Fruit fly (Drosophila melanogaster) Kc167 (cell line): ENCODE measurements around the gene Esyt2.

Experiments
- Myc ChIP-seq: fragments of >200 bp; optimal IDR thresholded peaks from 2 replicates; lab custom pipeline; 2017; ENCODE audit warnings: missing external identifiers
- Sin3A ChIP-seq: fragments of >200 bp; optimal IDR thresholded peaks from 2 replicates; lab custom pipeline; 2018; ENCODE audit warnings: missing external identifiers
- h ChIP-seq: fragments of >200 bp; optimal IDR thresholded peaks from 3 replicates; lab custom pipeline; 2018; ENCODE audit warnings: missing external identifiers
- insv ChIP-seq: fragments of >200 bp; optimal IDR thresholded peaks from 3 replicates; lab custom pipeline; 2018; ENCODE audit warnings: missing external identifiers
- psq ChIP-seq: fragments of >200 bp; optimal IDR thresholded peaks from 2 replicates; lab custom pipeline; 2017; ENCODE audit warnings: missing external identifiers
- ttk ChIP-seq: sonication (Bioruptor generic); optimal IDR thresholded peaks from 2 replicates; lab custom pipeline; 2017; ENCODE audit warnings: missing external identifiers

The Esyt2 gene

dm6 chr3R:24543033-24543675, 1.4 kb upstream of the Esyt2 start:
- TF ChIP-seq psq (no peak), Sin3A (lab: Kevin White, UChicago) (no peak), insv (lab: Kevin White, UChicago) (no peak), h (lab: Kevin White, UChicago) (no peak), ttk (lab: Kevin White, UChicago) (no peak), Myc (no peak)

- TF ChIP-seq psq (no peak), Sin3A (lab: Kevin White, UChicago) (no peak), Myc (no peak), insv (lab: Kevin White, UChicago) (no peak), ttk (lab: Kevin White, UChicago) (no peak), h (lab: Kevin White, UChicago) (no peak)
Measured at dm6 chr3R:24543676-24544277, 742 bp upstream of the Esyt2 start, which contains the start of gene Cftr. TSS of gene Cftr (minus strand) at chr3R:24543914.

DNA sequence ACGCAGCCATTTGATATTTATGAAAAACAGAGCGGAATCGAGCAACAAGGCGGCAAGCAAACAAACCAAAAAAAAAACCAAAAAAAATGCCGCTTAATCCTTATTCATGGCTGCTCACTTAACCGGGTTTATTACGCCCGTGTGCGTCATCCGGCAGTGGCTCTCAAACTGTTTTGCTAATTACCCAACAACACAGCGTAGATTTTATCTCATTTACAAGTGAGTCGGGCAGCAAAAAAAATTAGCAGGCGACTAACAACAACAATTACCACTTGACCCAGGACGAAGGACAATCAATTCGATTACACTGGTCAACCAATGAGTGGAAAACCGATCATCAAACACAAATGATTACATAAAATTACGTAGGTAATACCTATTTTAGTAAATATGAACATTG, 3.7 kb downstream of the Esyt2 start:
- TF ChIP-seq insv (lab: Kevin White, UChicago) (no peak), h (lab: Kevin White, UChicago) (no peak), Myc (no peak), Sin3A (lab: Kevin White, UChicago) (no peak)

DNA sequence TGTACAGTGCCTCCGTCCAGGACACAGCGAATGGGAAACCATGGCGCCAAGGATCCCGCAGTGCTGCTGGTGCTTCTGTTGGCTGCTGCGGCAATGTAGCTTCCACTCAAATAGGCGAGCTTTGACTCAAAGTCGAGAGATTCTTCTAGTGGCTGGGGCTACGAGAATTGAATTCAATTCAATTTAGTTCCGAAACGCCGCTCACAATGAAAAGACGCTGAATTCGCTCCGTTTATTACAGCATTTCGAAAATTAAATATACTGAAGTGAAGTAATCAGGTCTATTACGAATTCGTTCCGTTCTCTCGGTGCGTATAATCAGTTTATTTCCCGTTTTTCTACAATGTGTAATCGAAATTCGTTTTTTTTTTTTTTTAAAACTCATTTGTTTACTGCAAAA, 4.3 kb downstream of the Esyt2 start:
- TF ChIP-seq Myc (no peak), h (lab: Kevin White, UChicago) (no peak), psq (no peak), insv (lab: Kevin White, UChicago) (no peak), Sin3A (lab: Kevin White, UChicago) (no peak), ttk (lab: Kevin White, UChicago) (no peak)

DNA sequence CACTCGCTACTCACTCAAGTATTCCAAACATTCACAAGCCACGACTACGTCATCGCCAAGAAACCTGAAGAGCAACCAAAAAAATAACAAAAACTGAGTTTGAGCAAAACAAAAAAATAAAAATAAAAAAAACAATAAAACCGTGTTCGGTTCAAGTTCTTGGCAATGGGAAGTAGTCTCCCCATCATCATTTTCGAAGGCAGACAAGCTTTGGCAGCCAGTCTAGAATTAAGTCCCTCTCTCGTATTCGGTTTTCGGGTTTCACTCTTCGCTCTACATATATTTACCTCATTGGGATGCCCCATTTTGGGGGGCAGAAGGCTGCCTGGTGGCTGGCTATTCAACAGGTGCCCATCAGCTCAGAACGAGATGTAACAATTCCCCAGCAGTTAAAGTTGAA, 5.3 kb downstream of the Esyt2 start:
- no peak for TF ChIP-seq ttk (lab: Kevin White, UChicago)
- no peak for TF ChIP-seq Sin3A (lab: Kevin White, UChicago)
- no peak for TF ChIP-seq insv (lab: Kevin White, UChicago)
- TF ChIP-seq psq, result no peak
- no peak for TF ChIP-seq h (lab: Kevin White, UChicago)
- TF ChIP-seq Myc, result no peak

DNA sequence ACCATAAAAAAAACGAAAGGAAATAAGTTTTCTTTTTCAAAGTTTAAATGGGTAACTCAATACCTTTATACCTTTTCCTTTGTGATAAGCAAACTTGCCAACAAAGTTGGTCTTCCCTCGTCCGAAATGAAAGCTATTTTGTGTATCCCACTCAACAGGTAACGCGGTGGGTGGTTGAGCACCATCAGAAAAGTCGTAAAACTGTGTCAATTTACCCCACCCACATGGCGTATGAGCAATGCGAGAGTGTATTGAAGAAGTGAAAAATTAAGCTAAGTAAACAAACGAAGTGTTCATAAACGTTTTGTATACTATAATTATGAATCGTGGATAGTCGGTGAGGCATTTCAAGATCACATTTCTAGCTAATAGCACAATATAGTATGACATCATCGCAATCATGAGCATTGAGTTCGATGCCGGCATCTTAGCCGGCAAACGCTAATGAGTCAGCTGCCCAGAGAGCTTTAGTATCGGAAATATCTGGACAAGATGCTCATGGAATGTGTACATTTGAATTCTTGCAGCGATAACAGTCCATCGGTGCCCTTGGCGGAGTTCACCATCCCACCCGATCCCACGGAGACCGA, 6.4 kb downstream of the Esyt2 start:
- TF ChIP-seq Myc (no peak), psq (no peak), ttk (lab: Kevin White, UChicago) (no peak), Sin3A (lab: Kevin White, UChicago) (no peak), insv (lab: Kevin White, UChicago) (no peak), h (lab: Kevin White, UChicago) (no peak)

DNA sequence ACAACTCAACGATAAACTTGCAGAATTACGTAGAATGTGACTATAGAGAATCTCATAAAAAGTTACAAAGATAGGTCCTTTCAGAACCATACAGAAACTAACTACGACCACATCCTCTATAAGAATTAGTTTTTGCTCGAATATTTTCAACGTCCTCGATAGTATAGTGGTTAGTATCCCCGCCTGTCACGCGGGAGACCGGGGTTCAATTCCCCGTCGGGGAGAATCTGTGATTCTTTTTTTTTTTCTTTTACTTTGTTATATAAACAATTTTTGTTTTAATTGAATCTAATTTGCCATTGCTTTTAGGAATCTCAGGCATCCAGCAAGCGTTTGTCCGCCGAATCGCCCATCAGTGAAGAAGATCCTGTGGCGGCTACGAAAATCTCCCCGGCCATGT, 10.6 kb downstream of the Esyt2 start:
- TF ChIP-seq ttk (lab: Kevin White, UChicago) (no peak), psq (no peak), Myc (no peak), h (lab: Kevin White, UChicago) (no peak), insv (lab: Kevin White, UChicago) (no peak), Sin3A (lab: Kevin White, UChicago) (no peak)

- TF ChIP-seq Sin3A (lab: Kevin White, UChicago), result no peak
- no peak for TF ChIP-seq psq
- TF ChIP-seq Myc, result no peak
- no peak for TF ChIP-seq ttk (lab: Kevin White, UChicago)
- TF ChIP-seq h (lab: Kevin White, UChicago), result no peak
- no peak for TF ChIP-seq insv (lab: Kevin White, UChicago)
Measured at dm6 chr3R:24555932-24556331, 11.4 kb downstream of the Esyt2 start.

dm6 chr3R:24556554-24556953, 12.0 kb downstream of the Esyt2 start:
- no peak for TF ChIP-seq psq
- TF ChIP-seq Sin3A (lab: Kevin White, UChicago), result no peak
- TF ChIP-seq ttk (lab: Kevin White, UChicago), result no peak
- no peak for TF ChIP-seq insv (lab: Kevin White, UChicago)
- no peak for TF ChIP-seq Myc
- TF ChIP-seq h (lab: Kevin White, UChicago), result no peak

DNA sequence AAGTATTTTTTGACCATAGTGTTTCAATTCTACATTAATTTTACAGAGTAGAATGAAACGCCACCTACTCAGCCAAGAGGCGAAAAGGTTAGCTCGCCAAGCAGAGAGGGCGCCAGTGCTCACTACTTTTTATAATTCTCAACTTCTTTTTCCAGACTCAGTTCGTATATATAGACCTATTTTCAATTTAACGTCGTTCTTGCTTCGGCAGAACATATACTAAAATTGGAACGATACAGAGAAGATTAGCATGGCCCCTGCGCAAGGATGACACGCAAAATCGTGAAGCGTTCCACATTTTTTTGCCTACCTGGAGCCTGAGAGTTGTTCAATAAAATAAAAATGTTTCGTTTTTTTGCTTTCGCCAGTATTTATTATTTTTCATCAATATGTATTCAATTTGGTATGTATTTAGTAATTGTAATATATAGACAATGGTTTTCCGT, 12.5 kb downstream of the Esyt2 start:
- TF ChIP-seq ttk (lab: Kevin White, UChicago), result no peak
- no peak for TF ChIP-seq h (lab: Kevin White, UChicago)
- TF ChIP-seq Sin3A (lab: Kevin White, UChicago), result no peak
- no peak for TF ChIP-seq psq
- TF ChIP-seq Myc, result no peak
- no peak for TF ChIP-seq insv (lab: Kevin White, UChicago)

dm6 chr3R:24562323-24563025, 18.0 kb downstream of the Esyt2 start:
- no peak for TF ChIP-seq psq
- no peak for TF ChIP-seq ttk (lab: Kevin White, UChicago)
- TF ChIP-seq insv (lab: Kevin White, UChicago), result no peak
- no peak for TF ChIP-seq h (lab: Kevin White, UChicago)
- TF ChIP-seq Sin3A (lab: Kevin White, UChicago), result no peak
- no peak for TF ChIP-seq Myc
